Worm (Caenorhabditis elegans): ENCODE data around the gene cks-1.

Gene cks-1

DNA sequence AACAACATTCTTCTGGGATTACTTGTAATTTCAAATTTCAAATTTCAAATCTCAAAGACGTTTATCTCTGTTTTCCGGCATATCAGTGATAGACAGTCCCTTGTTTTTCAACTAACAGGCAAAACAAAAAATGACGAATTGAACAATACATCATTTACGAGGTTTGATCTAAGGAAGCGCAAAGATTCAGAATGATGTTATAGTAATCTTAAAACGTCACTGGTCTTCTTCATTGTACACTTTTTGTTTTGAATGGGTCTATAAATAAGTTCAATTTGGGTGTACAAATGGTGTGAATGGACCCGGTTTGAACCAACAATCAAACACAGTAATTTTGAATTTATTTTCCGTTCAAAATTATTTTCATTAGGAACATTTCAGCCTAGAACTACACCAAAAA lies 10.3 kb downstream of the cks-1 start:
- TF ChIP-seq nhr-25 (tag; optimal IDR thresholded peaks at IDR 0.05): no peak

ce11 chrIV:8526050-8526449 lies 12.3 kb downstream of the cks-1 start:
- TF ChIP-seq unc-62 (GFP tag; optimal IDR thresholded peaks at IDR 0.05): peak; percentile 36
- TF ChIP-seq nhr-25 (tag; optimal IDR thresholded peaks at IDR 0.05): peak; percentile 47
- TF ChIP-seq R02D3.7 (tag; optimal IDR thresholded peaks at IDR 0.05): peak; percentile 41
- peak; percentile 0 for TF ChIP-seq pqm-1 (tag; optimal IDR thresholded peaks at IDR 0.05)
- peak; percentile 87 for TF ChIP-seq nhr-23 (tag; optimal IDR thresholded peaks at IDR 0.05)
- peak; percentile 18 for TF ChIP-seq mml-1 (tag; optimal IDR thresholded peaks at IDR 0.05)
- no peak for TF ChIP-seq fkh-10 (GFP tag; optimal IDR thresholded peaks at IDR 0.05)
- peak; percentile 56 for TF ChIP-seq nfya-1 (tag; optimal IDR thresholded peaks at IDR 0.05; ENCODE audit: insufficient read depth)
- TF ChIP-seq ceh-28 (tag; optimal IDR thresholded peaks at IDR 0.05): peak; percentile 43
- no peak for TF ChIP-seq ZK546.5 (tag; optimal IDR thresholded peaks at IDR 0.05)
- peak; percentile 3 for TF ChIP-seq egl-27 (tag; optimal IDR thresholded peaks at IDR 0.05)
- TF ChIP-seq ceh-82 (tag; optimal IDR thresholded peaks at IDR 0.05): no peak
- TF ChIP-seq nhr-43 (tag; optimal IDR thresholded peaks at IDR 0.05; ENCODE audit: poor library complexity, severe bottlenecking): peak; percentile 95
- TF ChIP-seq elt-2 (tag; optimal IDR thresholded peaks at IDR 0.05): peak; percentile 31
- peak; percentile 45 for TF ChIP-seq tbx-2 (tag; optimal IDR thresholded peaks at IDR 0.05)
- TF ChIP-seq nhr-11 (tag; optimal IDR thresholded peaks at IDR 0.05): peak; percentile 81
- TF ChIP-seq nhr-77 (tag; optimal IDR thresholded peaks at IDR 0.05): no peak

ce11 chrIV:8526579-8526978 lies 12.9 kb downstream of the cks-1 start:
- TF ChIP-seq pha-4 (tag; optimal IDR thresholded peaks at IDR 0.05) (peak; percentile 17), elt-2 (tag; optimal IDR thresholded peaks at IDR 0.05) (no peak)

- TF ChIP-seq fkh-10 (GFP tag; optimal IDR thresholded peaks at IDR 0.05) (no peak), ama-1 (optimal IDR thresholded peaks at IDR 0.05) (peak; percentile 74), ceh-16 (tag; optimal IDR thresholded peaks at IDR 0.05) (no peak), pha-4 (tag; optimal IDR thresholded peaks at IDR 0.05) (peak; percentile 68), ztf-11 (tag; optimal IDR thresholded peaks at IDR 0.05) (no peak), skn-1 (tag; optimal IDR thresholded peaks at IDR 0.05) (no peak), nhr-12 (tag; optimal IDR thresholded peaks at IDR 0.05) (no peak), lin-15B (tag; optimal IDR thresholded peaks at IDR 0.05) (no peak), ceh-9 (tag; optimal IDR thresholded peaks at IDR 0.05) (no peak), lsy-12 (tag; optimal IDR thresholded peaks at IDR 0.05) (peak; percentile 78), fos-1 (tag; optimal IDR thresholded peaks at IDR 0.05) (peak; percentile 59), R02D3.7 (tag; optimal IDR thresholded peaks at IDR 0.05) (peak; percentile 48), tbx-2 (tag; optimal IDR thresholded peaks at IDR 0.05) (peak; percentile 78), nhr-237 (tag; optimal IDR thresholded peaks at IDR 0.05) (no peak), elt-2 (tag; optimal IDR thresholded peaks at IDR 0.05) (peak; percentile 100), zag-1 (tag; optimal IDR thresholded peaks at IDR 0.05) (no peak), hmg-11 (tag; optimal IDR thresholded peaks at IDR 0.05) (no peak), nhr-67 (tag; optimal IDR thresholded peaks at IDR 0.05) (no peak), egl-27 (tag; optimal IDR thresholded peaks at IDR 0.05) (peak; percentile 81), ceh-82 (tag; optimal IDR thresholded peaks at IDR 0.05) (no peak), nhr-77 (tag; optimal IDR thresholded peaks at IDR 0.05) (peak; percentile 57), ceh-28 (tag; optimal IDR thresholded peaks at IDR 0.05) (peak; percentile 64), unc-62 (GFP tag; optimal IDR thresholded peaks at IDR 0.05) (peak; percentile 79), mdl-1 (tag; optimal IDR thresholded peaks at IDR 0.05) (peak; percentile 86), lin-39 (tag; optimal IDR thresholded peaks at IDR 0.05) (no peak), egl-5 (tag; optimal IDR thresholded peaks at IDR 0.05) (peak; percentile 53), fkh-2 (tag; optimal IDR thresholded peaks at IDR 0.05) (no peak), elt-3 (tag; optimal IDR thresholded peaks at IDR 0.05) (peak; percentile 25 to 95 (median 30)), jun-1 (tag; optimal IDR thresholded peaks at IDR 0.05) (peak; percentile 95), eor-1 (tag; optimal IDR thresholded peaks at IDR 0.05) (no peak), nhr-28 (tag; optimal IDR thresholded peaks at IDR 0.05) (peak; percentile 33), nhr-43 (tag; optimal IDR thresholded peaks at IDR 0.05; ENCODE audit: poor library complexity, severe bottlenecking) (peak; percentile 92), nhr-11 (tag; optimal IDR thresholded peaks at IDR 0.05) (peak; percentile 89), daf-12 (tag; optimal IDR thresholded peaks at IDR 0.05) (peak; percentile 8), snpc-4 (tag; optimal IDR thresholded peaks at IDR 0.05) (no peak), aly-2 (tag; optimal IDR thresholded peaks at IDR 0.05) (no peak), mml-1 (tag; optimal IDR thresholded peaks at IDR 0.05) (peak; percentile 48), ztf-4 (tag; optimal IDR thresholded peaks at IDR 0.05) (peak; percentile 19), nhr-23 (tag; optimal IDR thresholded peaks at IDR 0.05) (peak; percentile 83), unc-39 (tag; optimal IDR thresholded peaks at IDR 0.05) (no peak), nfya-1 (tag; optimal IDR thresholded peaks at IDR 0.05; ENCODE audit: insufficient read depth) (peak; percentile 70), elt-1 (tag; optimal IDR thresholded peaks at IDR 0.05) (no peak), nhr-25 (tag; optimal IDR thresholded peaks at IDR 0.05) (peak; percentile 87), sea-2 (GFP tag; optimal IDR thresholded peaks at IDR 0.05) (no peak)
Observed at ce11 chrIV:8527598-8528012, 13.9 kb downstream of the cks-1 start.

Data from whole organism, L3 larva.